Fruit fly (Drosophila melanogaster) whole organism, embryonic: Measurements from ENCODE around the gene CG42671.

Experiments
- CG10267 ChIP-seq: fragments of 200-800 bp; sonication (Bioruptor generic); optimal IDR thresholded peaks from 2 replicates; lab custom pipeline; 2018; ENCODE audit warnings: missing biosample characterization, mild to moderate bottlenecking, missing genetic modification characterization, moderate library complexity
- CG10462 ChIP-seq: fragments of 200-800 bp; sonication (Bioruptor generic); optimal IDR thresholded peaks from 2 replicates; lab custom pipeline; 2016; ENCODE audit warnings: missing biosample characterization, missing genetic modification characterization
- CG10565 ChIP-seq: fragments of 200-800 bp; sonication (Bioruptor generic); optimal IDR thresholded peaks from 3 replicates; lab custom pipeline; 2016; ENCODE audit warnings: missing biosample characterization, mild to moderate bottlenecking, missing genetic modification characterization
- CG12391 ChIP-seq: fragments of 200-800 bp; sonication (Bioruptor generic); optimal IDR thresholded peaks from 3 replicates; lab custom pipeline; 2018; ENCODE audit warnings: missing biosample characterization, mild to moderate bottlenecking, missing genetic modification characterization, moderate library complexity
- CG12769 ChIP-seq: fragments of 200-800 bp; sonication (Bioruptor generic); optimal IDR thresholded peaks from 2 replicates; lab custom pipeline; 2019; ENCODE audit warnings: missing biosample characterization, mild to moderate bottlenecking, missing genetic modification characterization, moderate library complexity
- CG15269 ChIP-seq: fragments of 200-800 bp; sonication (Bioruptor generic); optimal IDR thresholded peaks from 2 replicates; lab custom pipeline; 2018; ENCODE audit warnings: missing biosample characterization, mild to moderate bottlenecking, missing genetic modification characterization, moderate library complexity
- CG15601 ChIP-seq: fragments of 200-800 bp; sonication (Bioruptor generic); optimal IDR thresholded peaks from 3 replicates; lab custom pipeline; 2019; ENCODE audit warnings: missing biosample characterization, mild to moderate bottlenecking, missing genetic modification characterization, moderate library complexity
- CG17361 ChIP-seq: fragments of 200-800 bp; sonication (Bioruptor generic); IDR thresholded peaks from 3 replicates; pipeline ENCODE4 v1.3.6; 2022; ENCODE audit warnings: missing biosample characterization, missing genetic modification characterization
- CG32532 ChIP-seq: fragments of 200-800 bp; sonication (Bioruptor generic); IDR thresholded peaks from 2 replicates; pipeline ENCODE4 v1.3.6; 2022; ENCODE audit warnings: missing biosample characterization, missing genetic modification characterization
- CG32767 ChIP-seq: fragments of 200-800 bp; sonication (Bioruptor generic); IDR thresholded peaks from 2 replicates; pipeline ENCODE4 v1.3.6; 2022; ENCODE audit warnings: missing biosample characterization, missing genetic modification characterization
- CG34224 ChIP-seq: fragments of 200-800 bp; sonication (Bioruptor generic); IDR thresholded peaks from 3 replicates; pipeline ENCODE4 v1.3.6; 2022; ENCODE audit warnings: missing biosample characterization, missing genetic modification characterization; ENCODE audit not compliant: partially characterized antibody
- CG34422 ChIP-seq: fragments of 200-800 bp; sonication (Bioruptor generic); IDR thresholded peaks from 3 replicates; pipeline ENCODE4 v1.3.6; 2022; ENCODE audit warnings: missing biosample characterization, missing genetic modification characterization
- CG4820 ChIP-seq: fragments of 200-800 bp; sonication (Bioruptor generic); optimal IDR thresholded peaks from 3 replicates; lab custom pipeline; 2016; ENCODE audit warnings: missing biosample characterization, missing genetic modification characterization
- CG6683 ChIP-seq: fragments of 200-800 bp; sonication (Bioruptor generic); optimal IDR thresholded peaks from 2 replicates; lab custom pipeline; 2017; ENCODE audit warnings: missing biosample characterization, mild to moderate bottlenecking, missing genetic modification characterization, missing genetic modification reagents
- CG6765 ChIP-seq: fragments of 200-800 bp; sonication (Bioruptor generic); optimal IDR thresholded peaks from 3 replicates; lab custom pipeline; 2017; ENCODE audit warnings: missing biosample characterization, mild to moderate bottlenecking, missing genetic modification characterization
- CG7839 ChIP-seq: fragments of 200-800 bp; sonication (Bioruptor generic); optimal IDR thresholded peaks from 3 replicates; lab custom pipeline; 2018; ENCODE audit warnings: missing biosample characterization, mild to moderate bottlenecking, missing genetic modification characterization, moderate library complexity
- CG9932 ChIP-seq: fragments of 200-800 bp; sonication (Bioruptor generic); IDR thresholded peaks from 2 replicates; pipeline ENCODE4 v1.3.6; 2022; ENCODE audit warnings: missing biosample characterization, missing genetic modification characterization
- CTCF ChIP-seq: fragments of 200-800 bp; sonication (Bioruptor generic); optimal IDR thresholded peaks from 2 replicates; lab custom pipeline; 2017; ENCODE audit warnings: missing biosample characterization, mild to moderate bottlenecking, missing genetic modification characterization, moderate library complexity
- CkIIα-i1 ChIP-seq: fragments of 200-800 bp; sonication (Bioruptor generic); IDR thresholded peaks from 2 replicates; pipeline ENCODE4 v1.3.6; 2022; ENCODE audit warnings: missing biosample characterization, missing genetic modification characterization
- CoRest ChIP-seq: fragments of 200-800 bp; sonication (Bioruptor generic); optimal IDR thresholded peaks from 3 replicates; lab custom pipeline; 2018; ENCODE audit warnings: missing biosample characterization, mild to moderate bottlenecking, missing genetic modification characterization, moderate library complexity
- Dbx ChIP-seq: fragments of 200-800 bp; sonication (Bioruptor generic); IDR thresholded peaks from 3 replicates; pipeline ENCODE4 v1.3.6; 2022; ENCODE audit warnings: missing biosample characterization, missing genetic modification characterization
- Dek ChIP-seq: fragments of 200-800 bp; sonication (Bioruptor generic); optimal IDR thresholded peaks from 3 replicates; lab custom pipeline; 2019; ENCODE audit warnings: missing biosample characterization, mild to moderate bottlenecking, missing genetic modification characterization, moderate library complexity
- Fer1 ChIP-seq: fragments of 200-800 bp; sonication (Bioruptor generic); optimal IDR thresholded peaks from 2 replicates; lab custom pipeline; 2017; ENCODE audit warnings: missing biosample characterization, mild to moderate bottlenecking, missing genetic modification characterization
- GATAe ChIP-seq: fragments of 200-800 bp; sonication (Bioruptor generic); conservative IDR thresholded peaks from 2 replicates; pipeline ENCODE4 v1.3.6; 2022; ENCODE audit warnings: missing biosample characterization, missing genetic modification characterization
- Hey ChIP-seq: fragments of 200-800 bp; sonication (Bioruptor generic); optimal IDR thresholded peaks from 3 replicates; lab custom pipeline; 2018; ENCODE audit warnings: missing biosample characterization, mild to moderate bottlenecking, missing genetic modification characterization
- HmgD ChIP-seq: fragments of 200-800 bp; sonication (Bioruptor generic); optimal IDR thresholded peaks from 3 replicates; lab custom pipeline; 2016; ENCODE audit warnings: missing biosample characterization, missing genetic modification characterization
- Hmr ChIP-seq: fragments of 200-800 bp; sonication (Bioruptor generic); optimal IDR thresholded peaks from 3 replicates; lab custom pipeline; 2017; ENCODE audit warnings: mild to moderate bottlenecking, missing biosample characterization, missing genetic modification reagents, missing genetic modification characterization
- Hr3 ChIP-seq: fragments of 200-800 bp; sonication (Bioruptor generic); optimal IDR thresholded peaks from 3 replicates; lab custom pipeline; 2016; ENCODE audit warnings: missing biosample characterization, missing genetic modification characterization
- Hr51 ChIP-seq, 2 experiments: fragments of 200-800 bp; sonication (Bioruptor generic); optimal IDR thresholded peaks; 2 replicates in 1 of 2; 3 replicates in 1 of 2; lab custom pipeline; 2016 to 2018; ENCODE audit warnings: missing biosample characterization in 2 of 2, missing genetic modification characterization in 2 of 2, mild to moderate bottlenecking in 1 of 2, moderate library complexity in 1 of 2
- Med ChIP-seq: fragments of 200-800 bp; sonication (Bioruptor generic); peaks from one replicate; lab custom pipeline; 2016; ENCODE audit warnings: missing biosample characterization, missing genetic modification characterization, mild to moderate bottlenecking, inconsistent platforms, moderate library complexity
- Meics ChIP-seq: fragments of 200-800 bp; sonication (Bioruptor generic); optimal IDR thresholded peaks from 2 replicates; lab custom pipeline; 2017; ENCODE audit warnings: missing biosample characterization, mild to moderate bottlenecking, missing genetic modification characterization
- Sox100B ChIP-seq: fragments of 200-800 bp; sonication (Bioruptor generic); optimal IDR thresholded peaks from 3 replicates; lab custom pipeline; 2018; ENCODE audit warnings: missing biosample characterization, mild to moderate bottlenecking, missing genetic modification characterization
- Ssrp ChIP-seq: fragments of 200-800 bp; sonication (Bioruptor generic); optimal IDR thresholded peaks from 2 replicates; lab custom pipeline; 2018; ENCODE audit warnings: missing biosample characterization, mild to moderate bottlenecking, missing genetic modification characterization, moderate library complexity
- caup ChIP-seq: fragments of 200-800 bp; sonication (Bioruptor generic); optimal IDR thresholded peaks from 3 replicates; lab custom pipeline; 2017; ENCODE audit warnings: missing biosample characterization, mild to moderate bottlenecking, missing genetic modification characterization, moderate library complexity; ENCODE audit not compliant: severe bottlenecking
- ci ChIP-seq: fragments of 200-800 bp; sonication (Bioruptor generic); IDR thresholded peaks from 3 replicates; pipeline ENCODE4 v1.3.6; 2022; ENCODE audit warnings: missing biosample characterization, missing genetic modification characterization
- cwo ChIP-seq: fragments of 200-800 bp; sonication (Bioruptor generic); optimal IDR thresholded peaks from 3 replicates; lab custom pipeline; 2017; ENCODE audit warnings: missing biosample characterization, missing genetic modification characterization, mild to moderate bottlenecking, moderate library complexity, missing genetic modification reagents
- dimm ChIP-seq: fragments of 200-800 bp; sonication (Bioruptor generic); IDR thresholded peaks from 2 replicates; pipeline ENCODE4 v1.3.6; 2022; ENCODE audit warnings: missing biosample characterization, missing genetic modification characterization
- gem ChIP-seq: fragments of 200-800 bp; sonication (Bioruptor generic); optimal IDR thresholded peaks from 2 replicates; lab custom pipeline; 2019; ENCODE audit warnings: missing biosample characterization, mild to moderate bottlenecking, missing genetic modification characterization, moderate library complexity
- lab ChIP-seq: fragments of 200-800 bp; sonication (Bioruptor generic); optimal IDR thresholded peaks from 3 replicates; lab custom pipeline; 2017; ENCODE audit warnings: missing biosample characterization, missing genetic modification characterization, mild to moderate bottlenecking, moderate library complexity, missing genetic modification reagents
- nerfin-2 ChIP-seq: fragments of 200-800 bp; sonication (Bioruptor generic); IDR thresholded peaks from 2 replicates; pipeline ENCODE4 v1.3.6; 2022; ENCODE audit warnings: missing biosample characterization, missing genetic modification characterization; ENCODE audit not compliant: partially characterized antibody
- pfk ChIP-seq: fragments of 200-800 bp; sonication (Bioruptor generic); optimal IDR thresholded peaks from 2 replicates; lab custom pipeline; 2018; ENCODE audit warnings: missing biosample characterization, mild to moderate bottlenecking, missing genetic modification characterization, moderate library complexity
- phol ChIP-seq: fragments of 200-800 bp; sonication (Bioruptor generic); optimal IDR thresholded peaks from 3 replicates; lab custom pipeline; 2018; ENCODE audit warnings: missing biosample characterization, mild to moderate bottlenecking, missing genetic modification characterization, moderate library complexity
- row ChIP-seq: fragments of 200-800 bp; sonication (Bioruptor generic); IDR thresholded peaks from 3 replicates; pipeline ENCODE4 v1.3.6; 2022; ENCODE audit warnings: missing biosample characterization, missing genetic modification characterization
- sens-2 ChIP-seq: fragments of 200-800 bp; sonication (Bioruptor generic); IDR thresholded peaks from 2 replicates; pipeline ENCODE4 v1.3.6; 2022; ENCODE audit warnings: missing biosample characterization, missing genetic modification characterization
- slbo ChIP-seq: fragments of 200-800 bp; sonication (Bioruptor generic); IDR thresholded peaks from 2 replicates; pipeline ENCODE4 v1.3.6; 2022; ENCODE audit warnings: missing biosample characterization, missing genetic modification characterization
- tap ChIP-seq: fragments of 200-800 bp; optimal IDR thresholded peaks from 3 replicates; lab custom pipeline; 2019; ENCODE audit warnings: missing biosample characterization, mild to moderate bottlenecking, missing genetic modification characterization, moderate library complexity
- vfl ChIP-seq: fragments of 200-800 bp; sonication (Bioruptor generic); optimal IDR thresholded peaks from 2 replicates; lab custom pipeline; 2016; ENCODE audit warnings: missing biosample characterization, missing genetic modification characterization
- yki ChIP-seq: fragments of >200 bp; optimal IDR thresholded peaks from 3 replicates; lab custom pipeline; 2018

CG42671 gene

DNA sequence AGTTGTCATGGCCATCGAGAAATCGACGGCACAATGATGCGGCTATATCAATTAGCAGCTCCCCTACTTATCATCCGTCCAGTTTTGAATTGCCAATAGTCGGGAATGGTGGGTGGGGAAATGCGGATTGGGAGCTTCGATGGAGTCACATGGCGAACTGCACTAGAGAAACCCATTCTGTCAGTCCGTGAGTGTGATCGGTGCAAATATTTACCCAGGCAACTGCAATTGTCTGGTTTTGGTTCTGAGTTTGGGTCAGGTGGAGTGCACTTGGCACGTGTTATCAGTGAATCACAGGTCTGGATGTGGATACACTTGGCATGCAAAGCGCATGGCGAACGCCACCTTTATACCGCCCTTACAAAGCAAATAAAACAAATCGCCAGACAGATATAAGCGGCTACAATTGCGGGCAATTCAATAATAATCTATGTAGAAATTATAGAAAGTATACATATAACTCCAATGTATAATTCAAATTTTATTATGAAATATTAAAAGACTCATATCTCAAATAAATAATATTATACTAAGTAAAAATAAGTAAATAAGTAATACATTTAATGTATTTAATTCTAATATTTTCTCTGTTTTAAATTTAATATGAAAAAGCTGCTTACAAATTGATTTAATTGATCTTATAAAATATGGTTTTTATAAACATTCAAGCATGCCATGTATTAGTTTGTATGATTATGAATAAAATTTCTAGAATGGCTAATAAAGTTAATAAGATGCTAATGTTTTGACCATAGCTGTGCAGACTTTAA, 58.1 kb downstream of the CG42671 start:
- TF ChIP-seq CG12391 (tag; lab: Kevin White, UChicago) (peak; percentile 19), CTCF (no peak), Hr51 (GFP tag; optimal IDR thresholded peaks at IDR 0.05; lab: Kevin White, UChicago) (peak in 1 of 2 experiments; percentile 45), CG17361 (GFP tag; lab: Robert Waterston, UW) (peak; percentile 71), yki (lab: Kevin White, UChicago) (no peak), Fer1 (GFP tag; lab: Kevin White, UChicago) (no peak), gem (tag; lab: Kevin White, UChicago) (peak; percentile 61), HmgD (no peak), Hey (tag; lab: Kevin White, UChicago) (peak; percentile 8), Hr3 (GFP tag; lab: Kevin White, UChicago) (no peak), lab (GFP tag; lab: Kevin White, UChicago) (peak; percentile 4), dimm (GFP tag; lab: Robert Waterston, UW) (no peak), CG10565 (no peak), Med (GFP tag; lab: Kevin White, UChicago) (peak; percentile 74), Dek (tag; lab: Kevin White, UChicago) (peak; percentile 33), CG6683 (no peak), CG34422 (GFP tag; lab: Robert Waterston, UW) (0 out of 3 replicates have a peak, but pooled peaks have one; percentile 15), tap (tag; lab: Kevin White, UChicago) (peak; percentile 23), phol (tag; lab: Kevin White, UChicago) (peak; percentile 18), CG15269 (tag; lab: Kevin White, UChicago) (peak; percentile 28), CG6765 (GFP tag; lab: Kevin White, UChicago) (no peak), CG10462 (GFP tag; lab: Kevin White, UChicago) (no peak), Sox100B (peak; percentile 17), CG32532 (GFP tag; lab: Robert Waterston, UW) (peak; percentile 32; the same call in 1 of the 2 replicates), row (0 out of 3 replicates have a peak, but pooled peaks have one; percentile 23), CG7839 (tag; lab: Kevin White, UChicago) (peak; percentile 66), caup (GFP tag; lab: Kevin White, UChicago) (no peak), Hmr (GFP tag; lab: Kevin White, UChicago) (peak; percentile 18), Meics (GFP tag; lab: Kevin White, UChicago) (peak; percentile 39), CoRest (tag; lab: Kevin White, UChicago) (peak; percentile 50), slbo (GFP tag; lab: Robert Waterston, UW) (0 out of 2 replicates have a peak, but pooled peaks have one; percentile 26), CG12769 (tag; lab: Kevin White, UChicago) (peak; percentile 26), pfk (GFP tag; lab: Kevin White, UChicago) (no peak), CkIIα-i1 (GFP tag; lab: Robert Waterston, UW) (no peak), CG15601 (tag; lab: Kevin White, UChicago) (no peak), CG32767 (0 out of 2 replicates have a peak, but pooled peaks have one; percentile 28), Dbx (peak; percentile 12; the same call in 1 of the 3 replicates), CG9932 (peak; percentile 35; the same call in 1 of the 2 replicates), CG10267 (tag; lab: Kevin White, UChicago) (peak; percentile 3), cwo (GFP tag; lab: Kevin White, UChicago) (peak; percentile 26), ci (GFP tag; lab: Robert Waterston, UW) (peak; percentile 52; the same call in 1 of the 3 replicates), vfl (GFP tag; lab: Kevin White, UChicago) (no peak), nerfin-2 (GFP tag; lab: Robert Waterston, UW) (no peak), sens-2 (GFP tag; lab: Robert Waterston, UW) (peak; percentile 52; the same call in 1 of the 2 replicates), Ssrp (tag; lab: Kevin White, UChicago) (no peak), CG34224 (GFP tag; lab: Robert Waterston, UW) (no peak), GATAe (GFP tag; lab: Robert Waterston, UW) (0 out of 2 replicates have a peak, but pooled peaks have one; percentile 10), CG4820 (no peak)
